Worm (Caenorhabditis elegans) whole organism, mixed stage, embryonic: ENCODE measurements around the gene C06B8.7.

Experiments used
- blmp-1 ChIP-seq: fragments of 150-350 bp; optimal IDR thresholded peaks from 2 replicates; lab custom pipeline; 2014; ENCODE audit warnings: missing biosample characterization, missing genetic modification characterization
- ces-1 ChIP-seq: fragments of 150-350 bp; optimal IDR thresholded peaks from 2 replicates; lab custom pipeline; 2014; ENCODE audit warnings: missing biosample characterization, missing genetic modification reagents, missing genetic modification characterization
- elt-1 ChIP-seq: sonication (generic microtip); optimal IDR thresholded peaks from 2 replicates; lab custom pipeline; 2017; ENCODE audit warnings: missing genetic modification characterization, mild to moderate bottlenecking, missing compliant biosample characterization, antibody characterized with exemption, moderate library complexity, borderline replicate concordance; ENCODE audit not compliant: insufficient read depth
- pha-4 ChIP-seq: fragments of 150-350 bp; optimal IDR thresholded peaks from 2 replicates; lab custom pipeline; 2018; ENCODE audit warnings: missing biosample characterization, missing genetic modification reagents, missing genetic modification characterization

ce11 chrV:15515365-15515764 lies 16.8 kb downstream of the C06B8.7 start:
- TF ChIP-seq ces-1 (GFP tag; lab: Kevin White, UChicago): no peak
- no peak for TF ChIP-seq pha-4 (tag; lab: Kevin White, UChicago)
- TF ChIP-seq elt-1 (tag; lab: Kevin White, UChicago): no peak
- TF ChIP-seq blmp-1 (tag; lab: Kevin White, UChicago): no peak
